Worm (Caenorhabditis elegans): Measurements from ENCODE around the gene prx-14.

prx-14 gene

DNA sequence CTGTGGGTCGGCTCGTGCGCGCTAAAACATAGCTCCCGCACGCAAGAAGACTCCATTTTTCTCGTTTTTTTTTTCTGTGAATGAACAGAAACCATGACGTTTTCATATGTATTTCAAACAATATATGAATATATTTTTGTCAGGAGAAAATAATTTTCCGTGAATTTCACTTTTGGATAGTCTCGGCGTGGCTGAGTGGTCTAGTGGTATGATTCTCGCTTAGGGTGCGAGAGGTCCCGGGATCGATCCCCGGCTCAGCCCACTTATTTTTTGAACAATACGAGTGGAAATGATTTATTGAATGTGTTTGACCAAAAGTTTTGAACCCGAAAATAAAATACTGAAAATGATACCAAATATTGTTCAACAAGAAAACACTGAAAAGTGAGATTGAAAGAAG, 48.4 kb downstream of the prx-14 start:
- no peak for TF ChIP-seq flt-1 (GFP tag; IDR thresholded peaks at IDR 0.05)
- no peak for TF ChIP-seq tab-1 (GFP tag; IDR thresholded peaks at IDR 0.05)
- no peak for TF ChIP-seq ref-1 (GFP tag; conservative IDR thresholded peaks at IDR 0.05)
- TF ChIP-seq med-1 (GFP tag; optimal IDR thresholded peaks at IDR 0.05; ENCODE audit: insufficient read depth) = no peak
- no peak for TF ChIP-seq ztf-29 (GFP tag; IDR thresholded peaks at IDR 0.05)
- TF ChIP-seq cog-1 (tag; optimal IDR thresholded peaks at IDR 0.05) = no peak
- TF ChIP-seq ztf-23 (GFP tag; IDR thresholded peaks at IDR 0.05) = no peak
- TF ChIP-seq T22C8.4 (GFP tag; IDR thresholded peaks at IDR 0.05) = no peak
- TF ChIP-seq klf-2 (GFP tag; conservative IDR thresholded peaks at IDR 0.05) = no peak
